Fruit fly (Drosophila melanogaster): Measurements from ENCODE around the gene Shab.

Shab gene

DNA sequence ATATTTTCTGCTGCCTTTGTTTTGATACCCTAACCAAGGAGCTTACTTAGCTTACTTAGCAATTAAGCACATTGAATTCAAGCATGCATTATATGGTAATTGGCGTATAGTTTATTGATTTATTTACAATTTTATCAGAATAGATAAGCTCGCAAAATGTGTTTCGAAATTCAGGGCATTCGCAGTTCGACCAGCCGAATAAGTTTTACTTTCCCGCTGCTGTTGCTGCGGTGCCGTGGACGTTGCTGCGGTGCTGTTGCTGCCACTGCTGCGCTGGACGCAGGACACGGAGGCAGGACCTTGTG, 15.0 kb upstream of the Shab start (continued):
- peak; percentile 40 for TF ChIP-seq onecut (GFP tag; IDR thresholded peaks at IDR 0.05)
- TF ChIP-seq CG9727 (GFP tag; optimal IDR thresholded peaks at IDR 0.05) = peak; percentile 25
- TF ChIP-seq H2.0 (GFP tag; IDR thresholded peaks at IDR 0.05) = no peak
- TF ChIP-seq CG16813 (GFP tag; IDR thresholded peaks at IDR 0.05; ENCODE audit: partially characterized antibody) = no peak
- peak; percentile 45 for TF ChIP-seq CG2678 (tag; optimal IDR thresholded peaks at IDR 0.05)
- peak; percentile 41; the same call in 1 of the 2 replicates for TF ChIP-seq Ptx1 (GFP tag; IDR thresholded peaks at IDR 0.05)
- peak; percentile 3 for TF ChIP-seq CG4424 (GFP tag; optimal IDR thresholded peaks at IDR 0.05)
- TF ChIP-seq CG10979 (tag; optimal IDR thresholded peaks at IDR 0.05) = peak; percentile 68
- TF ChIP-seq ssp (GFP tag; IDR thresholded peaks at IDR 0.05) = peak; percentile 24; the same call in 1 of the 2 replicates
- TF ChIP-seq CG5245 (GFP tag; optimal IDR thresholded peaks at IDR 0.05) = peak; percentile 24
- peak; percentile 10 for TF ChIP-seq CG6813 (GFP tag; optimal IDR thresholded peaks at IDR 0.05)
- TF ChIP-seq pan (optimal IDR thresholded peaks at IDR 0.05) = no peak
- TF ChIP-seq pan (GFP tag; optimal IDR thresholded peaks at IDR 0.05 in 1 of 2, IDR thresholded peaks at IDR 0.05 in 1 of 2) = peak in 1 of 2 experiments; percentile 56
- TF ChIP-seq Doc3 (GFP tag; IDR thresholded peaks at IDR 0.05; ENCODE audit: partially characterized antibody) = no peak
- peak; percentile 33 for TF ChIP-seq CG15696 (tag; optimal IDR thresholded peaks at IDR 0.05)
- no peak for TF ChIP-seq CG7745 (tag; optimal IDR thresholded peaks at IDR 0.05)
- TF ChIP-seq CG2889 (GFP tag; IDR thresholded peaks at IDR 0.05) = no peak
- peak; percentile 62 for TF ChIP-seq CG6689 (GFP tag; IDR thresholded peaks at IDR 0.05)
- TF ChIP-seq gem (tag; optimal IDR thresholded peaks at IDR 0.05) = peak; percentile 22
- TF ChIP-seq E2f2 (GFP tag; IDR thresholded peaks at IDR 0.05) = no peak
- TF ChIP-seq Mrtf (GFP tag; IDR thresholded peaks at IDR 0.05) = no peak
- TF ChIP-seq Tbp (GFP tag; optimal IDR thresholded peaks at IDR 0.05) = no peak
- no peak for TF ChIP-seq Chrac-16 (GFP tag; optimal IDR thresholded peaks at IDR 0.05)
- TF ChIP-seq grau (tag; optimal IDR thresholded peaks at IDR 0.05) = no peak
- TF ChIP-seq Trl (optimal IDR thresholded peaks at IDR 0.05) = no peak
- TF ChIP-seq Trl (GFP tag; optimal IDR thresholded peaks at IDR 0.05) = no peak
- TF ChIP-seq emc (GFP tag; optimal IDR thresholded peaks at IDR 0.05) = no peak
- TF ChIP-seq Meics (GFP tag; optimal IDR thresholded peaks at IDR 0.05) = no peak
- TF ChIP-seq CG11504 (tag; optimal IDR thresholded peaks at IDR 0.05) = peak; percentile 67
- no peak for TF ChIP-seq CG17612 (GFP tag; IDR thresholded peaks at IDR 0.05)
- peak; percentile 56 for TF ChIP-seq sisA (GFP tag; IDR thresholded peaks at IDR 0.05)
- TF ChIP-seq inv (GFP tag; IDR thresholded peaks at IDR 0.05; ENCODE audit: partially characterized antibody) = no peak
- no peak for TF ChIP-seq vnd (GFP tag; IDR thresholded peaks at IDR 0.05; ENCODE audit: partially characterized antibody)
- no peak for TF ChIP-seq sna (GFP tag; IDR thresholded peaks at IDR 0.05; ENCODE audit: partially characterized antibody)
- TF ChIP-seq NK7.1 (GFP tag; optimal IDR thresholded peaks at IDR 0.05) = no peak
- no peak for TF ChIP-seq fu2 (GFP tag; optimal IDR thresholded peaks at IDR 0.05)
- TF ChIP-seq CG32772 (GFP tag; IDR thresholded peaks at IDR 0.05) = peak; percentile 62
- TF ChIP-seq CG13624 (GFP tag; optimal IDR thresholded peaks at IDR 0.05) = no peak
- no peak for TF ChIP-seq Sox100B (GFP tag; optimal IDR thresholded peaks at IDR 0.05)
- no peak for TF ChIP-seq aop (GFP tag; IDR thresholded peaks at IDR 0.05)
- peak; percentile 27; the same call in 1 of the 3 replicates for TF ChIP-seq CG7357 (GFP tag; IDR thresholded peaks at IDR 0.05)
- TF ChIP-seq NC2β (GFP tag; optimal IDR thresholded peaks at IDR 0.05) = no peak
- no peak for TF ChIP-seq Lpt (GFP tag; optimal IDR thresholded peaks at IDR 0.05)
- peak; percentile 36; the same call in 1 of the 2 replicates for TF ChIP-seq CG11247 (GFP tag; IDR thresholded peaks at IDR 0.05)
- TF ChIP-seq CG11723 (GFP tag; optimal IDR thresholded peaks at IDR 0.05) = no peak
- TF ChIP-seq schlank (tag; optimal IDR thresholded peaks at IDR 0.05) = no peak
- no peak for TF ChIP-seq CG4617 (GFP tag; optimal IDR thresholded peaks at IDR 0.05; ENCODE audit: borderline replicate concordance)
- peak; percentile 52; the same call in 1 of the 3 replicates for TF ChIP-seq Aef1 (GFP tag; IDR thresholded peaks at IDR 0.05)
- TF ChIP-seq Drgx (GFP tag; IDR thresholded peaks at IDR 0.05) = peak; percentile 87
- TF ChIP-seq Fer3 (tag; optimal IDR thresholded peaks at IDR 0.05) = no peak
- TF ChIP-seq CG15269 (tag; optimal IDR thresholded peaks at IDR 0.05) = no peak
- TF ChIP-seq CG5953 (GFP tag; IDR thresholded peaks at IDR 0.05) = no peak
- TF ChIP-seq maf-S (GFP tag; optimal IDR thresholded peaks at IDR 0.05) = no peak

Data from whole organism, embryonic.